Worm (Caenorhabditis elegans): Measurements from ENCODE around the gene lin-24.

Gene lin-24

ce11 chrIV:12109743-12110142, 19.6 kb upstream of the lin-24 start:
- TF ChIP-seq egl-5 (tag; optimal IDR thresholded peaks at IDR 0.05) (no peak), lin-39 (tag; optimal IDR thresholded peaks at IDR 0.05) (no peak)

DNA sequence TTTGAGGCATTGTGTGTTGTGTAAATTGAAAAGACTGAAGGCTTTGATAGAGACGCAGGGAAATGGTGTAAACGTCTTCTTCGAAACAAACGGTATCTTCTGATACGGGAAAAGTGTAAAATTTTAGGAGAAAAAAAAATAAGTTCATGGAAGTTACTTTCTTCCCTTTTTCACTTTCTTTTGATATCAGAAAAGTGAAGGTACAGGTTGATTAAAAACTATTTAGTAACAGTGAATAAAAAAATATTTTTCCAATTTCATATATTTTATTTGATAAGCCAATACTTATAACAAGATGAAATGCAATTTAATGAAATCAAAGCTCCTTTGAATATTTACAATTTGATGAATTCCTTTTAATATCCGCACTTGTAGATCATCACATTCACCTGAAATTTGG, 19.0 kb upstream of the lin-24 start, which contains the start of gene col-129:
Gene col-129 (minus strand): TSS at position 101 of the 400 bp plus-strand sequence.
- TF ChIP-seq nhr-23 (tag; optimal IDR thresholded peaks at IDR 0.05) (no peak), tbx-2 (tag; optimal IDR thresholded peaks at IDR 0.05) (no peak), pha-4 (tag; optimal IDR thresholded peaks at IDR 0.05) (no peak)

ce11 chrIV:12111477-12111876, 17.8 kb upstream of the lin-24 start, which contains the start of gene dlc-2:
Gene dlc-2 (minus strand): TSS chrIV:12111577.
- TF ChIP-seq snpc-4 (tag; optimal IDR thresholded peaks at IDR 0.05) (no peak), sea-2 (GFP tag; optimal IDR thresholded peaks at IDR 0.05) (no peak), ZK546.5 (tag; optimal IDR thresholded peaks at IDR 0.05) (no peak), elt-2 (tag; optimal IDR thresholded peaks at IDR 0.05) (no peak), nhr-43 (tag; optimal IDR thresholded peaks at IDR 0.05; ENCODE audit: poor library complexity, severe bottlenecking) (no peak), pqm-1 (tag; optimal IDR thresholded peaks at IDR 0.05) (no peak), ceh-9 (tag; optimal IDR thresholded peaks at IDR 0.05) (no peak), elt-1 (tag; optimal IDR thresholded peaks at IDR 0.05) (no peak), ceh-28 (tag; optimal IDR thresholded peaks at IDR 0.05) (no peak), unc-39 (tag; optimal IDR thresholded peaks at IDR 0.05) (no peak), R02D3.7 (tag; optimal IDR thresholded peaks at IDR 0.05) (no peak), mml-1 (tag; optimal IDR thresholded peaks at IDR 0.05) (no peak), tbx-2 (tag; optimal IDR thresholded peaks at IDR 0.05) (no peak), ztf-11 (tag; optimal IDR thresholded peaks at IDR 0.05) (no peak), elt-3 (tag; optimal IDR thresholded peaks at IDR 0.05) (no peak), unc-62 (GFP tag; optimal IDR thresholded peaks at IDR 0.05) (no peak), egl-27 (tag; optimal IDR thresholded peaks at IDR 0.05) (no peak)

DNA sequence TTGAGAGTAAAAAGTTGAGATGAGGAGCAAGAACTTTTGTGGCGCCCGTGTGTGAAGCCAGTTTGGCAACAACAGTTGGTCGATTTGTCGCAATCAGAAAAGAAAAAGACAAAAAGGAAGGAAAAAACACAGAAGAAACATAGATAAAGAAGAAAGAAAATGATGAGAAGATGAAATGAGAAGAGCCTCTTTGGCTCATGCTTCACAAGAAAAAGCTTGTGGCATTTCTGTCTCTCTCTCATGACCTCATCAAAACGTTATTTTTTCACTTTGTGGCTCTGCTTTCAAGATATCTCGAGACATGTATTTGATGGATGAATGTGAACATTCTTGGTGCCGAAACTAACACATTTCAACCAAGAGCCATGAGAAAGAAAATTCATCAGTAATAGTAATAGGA, 16.2 kb upstream of the lin-24 start:
- TF ChIP-seq egl-5 (tag; optimal IDR thresholded peaks at IDR 0.05) = peak; percentile 43
- TF ChIP-seq fos-1 (tag; optimal IDR thresholded peaks at IDR 0.05) = no peak
- TF ChIP-seq zag-1 (tag; optimal IDR thresholded peaks at IDR 0.05) = no peak
- no peak for TF ChIP-seq pha-4 (tag; optimal IDR thresholded peaks at IDR 0.05)
- TF ChIP-seq ama-1 (optimal IDR thresholded peaks at IDR 0.05) = no peak
- TF ChIP-seq tbx-2 (tag; optimal IDR thresholded peaks at IDR 0.05) = no peak
- no peak for TF ChIP-seq mdl-1 (tag; optimal IDR thresholded peaks at IDR 0.05)
- TF ChIP-seq R02D3.7 (tag; optimal IDR thresholded peaks at IDR 0.05) = no peak
- no peak for TF ChIP-seq nhr-43 (tag; optimal IDR thresholded peaks at IDR 0.05; ENCODE audit: poor library complexity, severe bottlenecking)
- TF ChIP-seq jun-1 (tag; optimal IDR thresholded peaks at IDR 0.05) = no peak
- no peak for TF ChIP-seq nhr-67 (tag; optimal IDR thresholded peaks at IDR 0.05)
- TF ChIP-seq nfya-1 (tag; optimal IDR thresholded peaks at IDR 0.05; ENCODE audit: insufficient read depth) = peak; percentile 17
- no peak for TF ChIP-seq ztf-4 (tag; optimal IDR thresholded peaks at IDR 0.05)
- no peak for TF ChIP-seq unc-62 (GFP tag; optimal IDR thresholded peaks at IDR 0.05)
- no peak for TF ChIP-seq nhr-76 (tag; optimal IDR thresholded peaks at IDR 0.05)
- no peak for TF ChIP-seq elt-2 (tag; optimal IDR thresholded peaks at IDR 0.05)
- no peak for TF ChIP-seq nhr-77 (tag; optimal IDR thresholded peaks at IDR 0.05)

- no peak for TF ChIP-seq fkh-2 (tag; optimal IDR thresholded peaks at IDR 0.05)
- peak; percentile 81 for TF ChIP-seq fkh-10 (GFP tag; optimal IDR thresholded peaks at IDR 0.05)
- TF ChIP-seq mdl-1 (tag; optimal IDR thresholded peaks at IDR 0.05) = no peak
- no peak for TF ChIP-seq nhr-23 (tag; optimal IDR thresholded peaks at IDR 0.05)
- no peak for TF ChIP-seq aly-2 (tag; optimal IDR thresholded peaks at IDR 0.05)
- peak; percentile 17 for TF ChIP-seq nfya-1 (tag; optimal IDR thresholded peaks at IDR 0.05; ENCODE audit: insufficient read depth)
- no peak for TF ChIP-seq unc-39 (tag; optimal IDR thresholded peaks at IDR 0.05)
These were observed 14.8 kb upstream of the lin-24 start for ce11 chrIV:12114498-12114897.

DNA sequence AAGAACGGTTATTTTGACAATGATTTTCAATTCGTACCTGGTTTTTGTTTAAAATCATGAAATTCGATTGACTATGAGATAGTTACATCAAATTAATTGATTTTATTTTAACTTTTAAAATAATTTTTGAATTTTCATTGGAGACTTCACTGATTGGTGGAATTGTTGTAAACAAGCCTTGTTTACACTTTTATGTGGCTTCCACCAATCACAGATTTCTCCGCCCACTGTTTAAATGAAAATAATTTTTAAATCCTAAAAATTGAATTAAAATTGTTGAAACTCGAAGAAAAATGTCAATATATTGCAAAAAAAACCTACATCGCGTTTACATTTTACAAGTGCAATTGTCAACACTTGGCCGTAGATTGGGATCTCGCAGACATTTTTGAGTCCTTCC, 8.8 kb upstream of the lin-24 start:
- TF ChIP-seq nfya-1 (tag; optimal IDR thresholded peaks at IDR 0.05; ENCODE audit: insufficient read depth) = peak; percentile 97
- TF ChIP-seq fkh-10 (GFP tag; optimal IDR thresholded peaks at IDR 0.05) = no peak
